Worm (Caenorhabditis elegans) whole organism, young adult: Measurements from ENCODE around the gene C31C9.7.

Experiments used
- C06A6.2 ChIP-seq: fragments of 200-800 bp; sonication (Bioruptor generic); conservative IDR thresholded peaks from 2 replicates; pipeline ENCODE4 v1.3.6; 2022; ENCODE audit warnings: missing genetic modification characterization, missing compliant biosample characterization
- F10E7.11 ChIP-seq: sonication (generic microtip); optimal IDR thresholded peaks from 2 replicates; lab custom pipeline; 2017; ENCODE audit warnings: mild to moderate bottlenecking, missing genetic modification characterization, moderate library complexity, missing compliant biosample characterization
- F33H1.4 ChIP-seq: fragments of 200-800 bp; sonication (Bioruptor generic); IDR thresholded peaks from 2 replicates; pipeline ENCODE4 v1.3.6; 2022; ENCODE audit warnings: missing genetic modification reagents, missing genetic modification characterization, missing compliant biosample characterization
- F39B2.1 ChIP-seq: fragments of 200-800 bp; sonication (Bioruptor generic); IDR thresholded peaks from 2 replicates; pipeline ENCODE4 v1.3.6; 2022; ENCODE audit warnings: missing genetic modification reagents, missing genetic modification characterization, missing compliant biosample characterization
- F52B5.7 ChIP-seq: sonication (generic microtip); optimal IDR thresholded peaks from 2 replicates; lab custom pipeline; 2016; ENCODE audit warnings: mild to moderate bottlenecking, missing genetic modification characterization, missing compliant biosample characterization
- F57C9.4 ChIP-seq: sonication (generic microtip); optimal IDR thresholded peaks from 2 replicates; lab custom pipeline; 2017; ENCODE audit warnings: mild to moderate bottlenecking, missing genetic modification characterization, missing compliant biosample characterization
- T07F8.4 ChIP-seq: sonication (generic microtip); optimal IDR thresholded peaks from 2 replicates; lab custom pipeline; 2016; ENCODE audit warnings: mild to moderate bottlenecking, missing genetic modification characterization, moderate library complexity, missing compliant biosample characterization
- akir-1 ChIP-seq: fragments of 200-800 bp; sonication (Bioruptor generic); optimal IDR thresholded peaks from 2 replicates; lab custom pipeline; 2018; ENCODE audit warnings: mild to moderate bottlenecking, missing genetic modification characterization, moderate library complexity, missing compliant biosample characterization
- atf-7 ChIP-seq: sonication (generic microtip); optimal IDR thresholded peaks from 2 replicates; lab custom pipeline; 2017; ENCODE audit warnings: mild to moderate bottlenecking, missing genetic modification characterization, missing compliant biosample characterization
- attf-5 ChIP-seq: fragments of 200-800 bp; sonication (Bioruptor generic); optimal IDR thresholded peaks from 2 replicates; lab custom pipeline; 2018; ENCODE audit warnings: mild to moderate bottlenecking, missing genetic modification characterization, missing compliant biosample characterization
- ccch-3 ChIP-seq: fragments of 200-800 bp; sonication (Bioruptor generic); optimal IDR thresholded peaks from 2 replicates; lab custom pipeline; 2018; ENCODE audit warnings: mild to moderate bottlenecking, missing genetic modification characterization, missing compliant biosample characterization
- cebp-1 ChIP-seq, 2 experiments: fragments of 200-800 bp in 1 of 2; sonication (Bioruptor generic) in 1 of 2; sonication (generic microtip) in 1 of 2; IDR thresholded peaks in 1 of 2; optimal IDR thresholded peaks in 1 of 2; 2 replicates each; pipeline versions ENCODE4 v1.3.6 to Lab custom; 2017 to 2022; ENCODE audit warnings: missing compliant biosample characterization in 2 of 2, missing genetic modification characterization in 2 of 2, mild to moderate bottlenecking in 1 of 2, missing genetic modification reagents in 1 of 2, moderate library complexity in 1 of 2
- ceh-100 ChIP-seq: fragments of 200-800 bp; sonication (Bioruptor generic); IDR thresholded peaks from 2 replicates; pipeline ENCODE4 v1.3.6; 2022; ENCODE audit warnings: missing genetic modification reagents, missing genetic modification characterization, missing compliant biosample characterization
- ceh-58 ChIP-seq: fragments of 200-800 bp; sonication (Bioruptor generic); IDR thresholded peaks from 2 replicates; pipeline ENCODE4 v1.3.6; 2022; ENCODE audit warnings: missing genetic modification characterization, missing compliant biosample characterization
- die-1 ChIP-seq: sonication (generic microtip); optimal IDR thresholded peaks from 2 replicates; lab custom pipeline; 2016; ENCODE audit warnings: missing genotype, mild to moderate bottlenecking, missing genetic modification characterization, missing compliant biosample characterization
- efl-1 ChIP-seq: fragments of 150-350 bp; optimal IDR thresholded peaks from 2 replicates; lab custom pipeline; 2014; ENCODE audit warnings: missing biosample characterization, missing genetic modification reagents, missing genetic modification characterization
- egl-18 ChIP-seq: fragments of 200-800 bp; sonication (Bioruptor generic); IDR thresholded peaks from 2 replicates; pipeline ENCODE4 v1.3.6; 2022; ENCODE audit warnings: missing genetic modification reagents, missing genetic modification characterization, missing compliant biosample characterization
- fkh-3 ChIP-seq: sonication (generic microtip); optimal IDR thresholded peaks from 2 replicates; lab custom pipeline; 2016; ENCODE audit warnings: mild to moderate bottlenecking, missing genetic modification characterization, missing compliant biosample characterization
- hlh-12 ChIP-seq: sonication (generic microtip); optimal IDR thresholded peaks from 2 replicates; lab custom pipeline; 2016; ENCODE audit warnings: missing genetic modification characterization, missing compliant biosample characterization
- hlh-26 ChIP-seq: fragments of 200-800 bp; sonication (Bioruptor generic); conservative IDR thresholded peaks from 2 replicates; pipeline ENCODE4 v1.3.6; 2022; ENCODE audit warnings: missing genetic modification reagents, missing genetic modification characterization, missing compliant biosample characterization
- lag-1 ChIP-seq: fragments of 200-800 bp; sonication (Bioruptor generic); IDR thresholded peaks from 2 replicates; pipeline ENCODE4 v1.3.6; 2022; ENCODE audit warnings: missing genetic modification reagents, missing genetic modification characterization, missing compliant biosample characterization
- let-607 ChIP-seq, 2 experiments: fragments of 200-800 bp in 1 of 2; sonication (Bioruptor generic) in 1 of 2; sonication (generic microtip) in 1 of 2; optimal IDR thresholded peaks; 2 replicates each; lab custom pipeline; 2016 to 2018; ENCODE audit warnings: mild to moderate bottlenecking in 2 of 2, missing compliant biosample characterization in 2 of 2, missing genetic modification characterization in 2 of 2, moderate library complexity in 2 of 2, missing genotype in 1 of 2
- lin-26 ChIP-seq: fragments of 200-800 bp; sonication (Bioruptor generic); IDR thresholded peaks from 2 replicates; pipeline ENCODE4 v1.3.6; 2022; ENCODE audit warnings: missing genetic modification reagents, missing genetic modification characterization, missing compliant biosample characterization
- lsl-1 ChIP-seq: fragments of 200-800 bp; sonication (Bioruptor generic); optimal IDR thresholded peaks from 2 replicates; lab custom pipeline; 2018; ENCODE audit warnings: mild to moderate bottlenecking, missing genetic modification characterization, moderate library complexity, missing compliant biosample characterization
- lsy-27 ChIP-seq: sonication (generic microtip); optimal IDR thresholded peaks from 2 replicates; lab custom pipeline; 2017; ENCODE audit warnings: missing genetic modification characterization, mild to moderate bottlenecking, missing compliant biosample characterization, antibody characterized with exemption, missing genotype, borderline replicate concordance; ENCODE audit not compliant: insufficient read depth
- madf-3 ChIP-seq: fragments of 200-800 bp; sonication (Bioruptor generic); IDR thresholded peaks from 2 replicates; pipeline ENCODE4 v1.3.6; 2022; ENCODE audit warnings: missing genetic modification reagents, missing genetic modification characterization, missing compliant biosample characterization
- mcd-1 ChIP-seq: fragments of 200-800 bp; sonication (Bioruptor generic); IDR thresholded peaks from 2 replicates; pipeline ENCODE4 v1.3.6; 2022; ENCODE audit warnings: missing genetic modification reagents, missing genetic modification characterization, missing compliant biosample characterization
- nhr-179 ChIP-seq: sonication (generic microtip); optimal IDR thresholded peaks from 2 replicates; lab custom pipeline; 2016; ENCODE audit warnings: mild to moderate bottlenecking, missing genetic modification characterization, missing compliant biosample characterization
- nhr-27 ChIP-seq: fragments of 200-800 bp; sonication (Bioruptor generic); optimal IDR thresholded peaks from 2 replicates; lab custom pipeline; 2018; ENCODE audit warnings: mild to moderate bottlenecking, missing genetic modification characterization, moderate library complexity, missing compliant biosample characterization
- nhr-80 ChIP-seq: sonication (generic microtip); optimal IDR thresholded peaks from 2 replicates; lab custom pipeline; 2016; ENCODE audit warnings: missing genetic modification characterization, missing compliant biosample characterization
- pha-4 ChIP-seq: fragments of 150-350 bp; sonication (generic microtip); optimal IDR thresholded peaks from 2 replicates; lab custom pipeline; 2014; ENCODE audit warnings: missing biosample characterization, missing genetic modification reagents, missing genetic modification characterization
- sea-2 ChIP-seq: fragments of 200-800 bp; sonication (Bioruptor generic); IDR thresholded peaks from 2 replicates; pipeline ENCODE4 v1.3.6; 2022; ENCODE audit warnings: missing genetic modification characterization, missing compliant biosample characterization
- tlf-1 ChIP-seq: fragments of 200-800 bp; sonication (Bioruptor generic); optimal IDR thresholded peaks from 2 replicates; lab custom pipeline; 2018; ENCODE audit warnings: mild to moderate bottlenecking, missing genetic modification characterization, missing compliant biosample characterization
- ztf-26 ChIP-seq: sonication (generic microtip); optimal IDR thresholded peaks from 2 replicates; lab custom pipeline; 2017; ENCODE audit warnings: missing genetic modification characterization, missing compliant biosample characterization

C31C9.7 gene

ce11 chrII:13624330-13624729 is 44.6 kb upstream of the C31C9.7 start, which contains the start of gene gst-16:
gst-16 (minus strand) TSS chrII:13624440.
- TF ChIP-seq ceh-58 (no peak), nhr-27 (no peak), let-607 (tag; optimal IDR thresholded peaks at IDR 0.05; lab: Kevin White, UChicago) (no peak), F57C9.4 (tag; lab: Kevin White, UChicago) (no peak)

- TF ChIP-seq F33H1.4 (GFP tag; lab: Robert Waterston, UW) (no peak), cebp-1 (GFP tag; IDR thresholded peaks at IDR 0.05; lab: Robert Waterston, UW) (no peak), cebp-1 (tag; optimal IDR thresholded peaks at IDR 0.05; lab: Kevin White, UChicago) (no peak), lin-26 (no peak), ztf-26 (tag; lab: Kevin White, UChicago) (no peak), fkh-3 (no peak), hlh-12 (tag; lab: Kevin White, UChicago) (no peak), mcd-1 (GFP tag; lab: Robert Waterston, UW) (no peak), hlh-26 (no peak), efl-1 (GFP tag; lab: Kevin White, UChicago) (no peak), C06A6.2 (GFP tag; lab: Robert Waterston, UW) (no peak), F39B2.1 (GFP tag; lab: Robert Waterston, UW) (no peak), sea-2 (GFP tag; lab: Robert Waterston, UW) (no peak), let-607 (tag; optimal IDR thresholded peaks at IDR 0.05; lab: Kevin White, UChicago) (no peak)
These were observed 41.9 kb upstream of the C31C9.7 start, which contains the start of gene gst-19 for ce11 chrII:13627001-13627400. gst-19 (minus strand) TSS chrII:13627145.

ce11 chrII:13630690-13631089 is 38.2 kb upstream of the C31C9.7 start, which contains the start of the genes gst-17 and gst-18:
gst-17 (minus strand) TSS chrII:13630790.
gst-18 (minus strand) TSS chrII:13630887.
- TF ChIP-seq akir-1: no peak
- TF ChIP-seq F10E7.11 (tag; lab: Kevin White, UChicago): no peak
- no peak for TF ChIP-seq nhr-179 (tag; lab: Kevin White, UChicago)
- no peak for TF ChIP-seq nhr-80 (tag; lab: Kevin White, UChicago)
- no peak for TF ChIP-seq tlf-1
- no peak for TF ChIP-seq lsy-27 (tag; lab: Kevin White, UChicago)
- no peak for TF ChIP-seq T07F8.4 (tag; lab: Kevin White, UChicago)
- TF ChIP-seq F33H1.4 (GFP tag; lab: Robert Waterston, UW): no peak
- TF ChIP-seq lag-1 (GFP tag; lab: Robert Waterston, UW): no peak
- no peak for TF ChIP-seq atf-7 (tag; lab: Kevin White, UChicago)
- no peak for TF ChIP-seq F39B2.1 (GFP tag; lab: Robert Waterston, UW)

ce11 chrII:13632238-13632637 is 36.7 kb upstream of the C31C9.7 start, which contains the start of gene tag-10:
tag-10 (plus strand) TSS chrII:13632584.
- TF ChIP-seq egl-18 (no peak), madf-3 (no peak), F52B5.7 (tag; lab: Kevin White, UChicago) (no peak), ccch-3 (no peak), pha-4 (tag; lab: Kevin White, UChicago) (no peak), tlf-1 (no peak), attf-5 (GFP tag; lab: Kevin White, UChicago) (no peak), mcd-1 (GFP tag; lab: Robert Waterston, UW) (no peak), ceh-58 (no peak), lsl-1 (GFP tag; lab: Kevin White, UChicago) (no peak), ceh-100 (GFP tag; lab: Robert Waterston, UW) (no peak), die-1 (tag; lab: Kevin White, UChicago) (no peak)
